Fruit fly (Drosophila melanogaster) Kc167 (cell line): ENCODE results near the gene CG14232.

Experiments used
- Myc ChIP-seq: fragments of >200 bp; optimal IDR thresholded peaks from 2 replicates; lab custom pipeline; 2017; ENCODE audit warnings: missing external identifiers
- Sin3A ChIP-seq: fragments of >200 bp; optimal IDR thresholded peaks from 2 replicates; lab custom pipeline; 2018; ENCODE audit warnings: missing external identifiers
- h ChIP-seq: fragments of >200 bp; optimal IDR thresholded peaks from 3 replicates; lab custom pipeline; 2018; ENCODE audit warnings: missing external identifiers
- insv ChIP-seq: fragments of >200 bp; optimal IDR thresholded peaks from 3 replicates; lab custom pipeline; 2018; ENCODE audit warnings: missing external identifiers
- psq ChIP-seq: fragments of >200 bp; optimal IDR thresholded peaks from 2 replicates; lab custom pipeline; 2017; ENCODE audit warnings: missing external identifiers
- ttk ChIP-seq: sonication (Bioruptor generic); optimal IDR thresholded peaks from 2 replicates; lab custom pipeline; 2017; ENCODE audit warnings: missing external identifiers

CG14232 gene

DNA sequence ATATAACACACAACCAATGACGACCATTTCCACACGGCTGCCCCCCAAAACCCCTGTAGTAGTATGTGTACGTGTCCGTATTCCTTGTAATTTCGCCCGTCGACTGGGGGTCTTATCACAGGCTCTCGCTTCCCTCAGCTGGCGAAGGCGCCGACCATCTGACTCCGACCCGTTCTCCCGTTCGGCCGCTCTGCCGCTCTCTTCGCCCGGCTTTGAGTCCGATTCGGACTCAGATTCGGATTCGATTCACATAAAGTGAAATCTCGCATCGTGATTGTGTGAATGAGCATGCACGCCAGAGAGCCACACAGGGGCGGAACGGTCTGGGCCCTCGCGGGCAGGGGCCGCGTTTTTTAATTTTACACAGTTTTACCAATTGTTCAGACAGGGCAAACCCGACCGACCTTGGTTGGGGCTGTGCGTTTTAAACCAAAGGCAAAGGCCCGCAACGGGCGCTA is 38.3 kb downstream of the CG14232 start:
- TF ChIP-seq Myc (lab: Kevin White, UChicago) = no peak
- TF ChIP-seq Sin3A (lab: Kevin White, UChicago) = no peak
- TF ChIP-seq psq (lab: Kevin White, UChicago) = no peak
- TF ChIP-seq ttk (lab: Kevin White, UChicago) = no peak
- TF ChIP-seq h = no peak
- no peak for TF ChIP-seq insv

DNA sequence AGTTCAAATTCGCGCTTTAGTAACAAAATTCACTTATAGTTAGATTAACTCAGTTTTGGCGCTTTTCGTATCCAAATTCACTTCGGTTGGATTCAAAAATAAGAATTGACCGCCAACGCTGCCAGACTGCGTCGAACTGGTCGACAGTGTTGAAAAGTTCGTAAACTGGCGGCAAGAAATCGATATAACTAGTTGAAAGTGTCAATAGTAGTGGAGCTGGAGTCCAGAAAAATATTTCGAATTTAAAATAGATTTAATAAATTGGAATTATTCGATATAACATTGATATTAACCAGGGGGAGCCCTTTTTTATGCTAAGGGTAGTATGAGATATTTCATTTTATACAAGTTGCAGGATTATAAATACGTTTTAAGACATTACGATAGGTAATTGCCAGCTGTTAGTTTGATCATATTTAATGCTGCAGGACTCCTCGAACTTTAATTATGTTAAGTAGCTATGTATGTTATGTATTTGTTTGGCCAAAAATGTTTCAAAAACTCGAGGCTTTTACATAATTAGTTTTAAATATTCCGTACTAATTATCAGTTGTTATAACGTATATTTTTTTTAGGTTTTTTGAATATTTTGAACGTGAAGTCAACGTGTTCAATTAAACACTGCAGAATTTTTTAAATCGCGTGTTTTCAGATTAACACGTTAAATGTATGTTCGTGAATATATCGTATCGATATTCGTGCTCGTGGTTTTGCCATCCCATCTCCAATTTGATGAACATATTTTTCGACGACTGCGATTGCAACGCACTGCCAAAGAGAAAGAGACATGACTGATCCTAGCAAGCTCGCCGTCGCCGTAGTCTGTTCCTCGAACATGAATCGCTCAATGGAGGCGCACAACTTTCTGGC is 40.0 kb downstream of the CG14232 start, which contains the start of the genes CG14223 and Ssu72:
Gene CG14223 (minus strand): TSS at position 113 of the 870 bp plus-strand sequence.
Gene Ssu72 (plus strand): TSS at position 703 of the 870 bp plus-strand sequence.
- TF ChIP-seq psq (lab: Kevin White, UChicago) = no peak
- no peak for TF ChIP-seq Myc (lab: Kevin White, UChicago)
- no peak for TF ChIP-seq Sin3A (lab: Kevin White, UChicago)
- no peak for TF ChIP-seq insv

DNA sequence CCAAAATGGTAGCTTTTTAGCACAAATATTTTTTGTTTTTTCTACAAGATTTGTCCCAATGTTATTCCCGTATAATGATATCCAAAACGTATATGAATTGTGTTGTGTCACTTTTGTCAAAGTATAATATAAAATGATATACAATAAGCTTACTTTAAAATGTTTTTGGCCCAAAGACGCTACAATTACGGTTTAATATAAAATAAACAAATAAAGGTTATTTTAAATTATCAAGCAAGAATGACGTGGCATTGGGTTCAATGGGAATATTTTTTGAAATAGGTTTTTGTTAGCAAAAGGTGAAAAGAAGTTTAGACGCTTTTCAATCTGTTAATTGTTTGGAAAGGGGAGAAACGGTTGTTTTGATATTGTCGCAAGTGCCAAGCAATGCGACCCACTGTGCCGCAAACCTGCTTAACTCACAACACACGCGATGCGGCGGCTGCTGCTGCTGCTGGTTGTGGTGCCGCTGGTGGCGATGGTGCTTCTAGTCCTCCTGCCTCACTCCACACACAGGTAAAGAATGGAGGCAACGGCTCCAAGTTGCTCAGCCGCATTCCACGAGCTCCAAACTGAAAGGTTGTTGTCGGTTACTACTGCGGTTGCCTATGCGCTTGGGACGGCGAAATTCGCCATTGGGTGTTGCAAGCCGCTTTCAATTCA is 40.7 kb downstream of the CG14232 start:
- TF ChIP-seq Sin3A (lab: Kevin White, UChicago) (no peak), insv (no peak), psq (lab: Kevin White, UChicago) (no peak), ttk (lab: Kevin White, UChicago) (no peak), Myc (lab: Kevin White, UChicago) (no peak), h (no peak)

DNA sequence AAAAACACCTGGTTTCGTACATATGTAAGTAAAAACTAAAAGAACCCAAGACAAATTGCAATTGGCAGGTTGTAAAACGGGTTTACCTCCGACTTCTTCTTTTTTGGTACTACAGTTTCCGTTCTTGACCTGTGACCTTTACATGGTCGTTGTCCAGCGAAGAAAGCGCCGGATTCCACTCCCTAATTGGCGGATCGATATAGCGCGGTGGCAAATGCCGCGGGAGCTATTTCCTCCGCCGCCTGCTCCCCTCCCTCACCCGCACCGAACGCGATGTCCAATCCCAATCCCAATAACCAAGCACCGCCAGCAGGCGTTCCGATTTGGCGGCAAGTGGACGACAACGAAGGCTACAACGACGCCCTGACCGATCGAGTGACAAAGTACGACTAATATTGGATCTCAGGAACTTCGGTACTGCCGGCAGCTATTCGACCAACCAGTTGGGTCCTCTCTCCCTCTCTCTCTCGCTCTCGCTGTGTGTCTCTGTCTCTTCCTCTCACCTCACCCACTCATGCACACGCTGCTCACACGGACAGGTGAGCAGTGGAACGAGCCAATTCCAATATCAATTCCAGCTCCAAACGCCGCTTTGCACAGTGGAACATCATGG is 41.4 kb downstream of the CG14232 start:
- no peak for TF ChIP-seq Sin3A (lab: Kevin White, UChicago)
- TF ChIP-seq ttk (lab: Kevin White, UChicago) = no peak
- TF ChIP-seq psq (lab: Kevin White, UChicago) = no peak
- no peak for TF ChIP-seq insv
- TF ChIP-seq Myc (lab: Kevin White, UChicago) = no peak
- TF ChIP-seq h = no peak
